Fruit fly (Drosophila melanogaster) whole organism, embryonic: ENCODE results near the gene CG32812.
A peak's percentile ranks its signal among the peaks of the same experiment; 100 is the strongest.

Experiments
- Asciz ChIP-seq: fragments of 200-800 bp; sonication (Bioruptor generic); optimal IDR thresholded peaks from 2 replicates; lab custom pipeline; 2017; ENCODE audit warnings: missing biosample characterization, mild to moderate bottlenecking, missing genetic modification characterization, missing genetic modification reagents
- Awh ChIP-seq: fragments of 200-800 bp; sonication (Bioruptor generic); IDR thresholded peaks from 2 replicates; pipeline ENCODE4, ENCODE4 v1.3.6; 2022; ENCODE audit warnings: missing biosample characterization, missing genetic modification characterization
- Bteb2 ChIP-seq: fragments of 200-800 bp; sonication (Bioruptor generic); optimal IDR thresholded peaks from 2 replicates; lab custom pipeline; 2016; ENCODE audit warnings: missing biosample characterization, missing genetic modification characterization
- CG10274 ChIP-seq: fragments of 200-800 bp; sonication (Bioruptor generic); optimal IDR thresholded peaks from 3 replicates; lab custom pipeline; 2017; ENCODE audit warnings: missing biosample characterization, mild to moderate bottlenecking, missing genetic modification characterization
- CG10321 ChIP-seq: fragments of 200-800 bp; sonication (Bioruptor generic); IDR thresholded peaks from 2 replicates; pipeline ENCODE4 v1.3.6; 2022; ENCODE audit warnings: missing biosample characterization, missing genetic modification characterization
- CG10462 ChIP-seq: fragments of 200-800 bp; sonication (Bioruptor generic); optimal IDR thresholded peaks from 2 replicates; lab custom pipeline; 2016; ENCODE audit warnings: missing biosample characterization, missing genetic modification characterization
- CG11695 ChIP-seq: fragments of 200-800 bp; sonication (Bioruptor generic); IDR thresholded peaks from 3 replicates; pipeline ENCODE4 v1.3.6; 2022; ENCODE audit warnings: missing biosample characterization, missing genetic modification characterization
- CG11696 ChIP-seq: fragments of 200-800 bp; sonication (Bioruptor generic); IDR thresholded peaks from 2 replicates; pipeline ENCODE4 v1.3.6; 2022; ENCODE audit warnings: missing biosample characterization, missing genetic modification characterization
- CG12219 ChIP-seq: fragments of 200-800 bp; sonication (Bioruptor generic); optimal IDR thresholded peaks from 3 replicates; lab custom pipeline; 2018; ENCODE audit warnings: missing biosample characterization, mild to moderate bottlenecking, missing genetic modification characterization
- CG12236 ChIP-seq: fragments of 200-800 bp; sonication (Bioruptor generic); optimal IDR thresholded peaks from 2 replicates; lab custom pipeline; 2016; ENCODE audit warnings: missing biosample characterization, missing genetic modification characterization
- CG13123 ChIP-seq: fragments of 200-800 bp; sonication (Bioruptor generic); optimal IDR thresholded peaks from 2 replicates; lab custom pipeline; 2016; ENCODE audit warnings: missing biosample characterization, missing genetic modification characterization
- CG14050 ChIP-seq: fragments of 200-800 bp; sonication (Bioruptor generic); IDR thresholded peaks from 3 replicates; pipeline ENCODE4 v1.3.6; 2022; ENCODE audit warnings: missing biosample characterization, missing genetic modification characterization
- CG17328 ChIP-seq: fragments of 200-800 bp; sonication (Bioruptor generic); IDR thresholded peaks from 2 replicates; pipeline ENCODE4 v1.3.6; 2022; ENCODE audit warnings: missing biosample characterization, missing genetic modification characterization
- CG18476 ChIP-seq: fragments of 200-800 bp; sonication (Bioruptor generic); optimal IDR thresholded peaks from 2 replicates; lab custom pipeline; 2016; ENCODE audit warnings: missing biosample characterization, mild to moderate bottlenecking, missing genetic modification characterization
- CG18599 ChIP-seq: fragments of 200-800 bp; sonication (Bioruptor generic); optimal IDR thresholded peaks from 3 replicates; lab custom pipeline; 2017; ENCODE audit warnings: missing biosample characterization, missing genetic modification characterization, mild to moderate bottlenecking, moderate library complexity, missing genetic modification reagents
- CG18619 ChIP-seq: fragments of 200-800 bp; sonication (Bioruptor generic); optimal IDR thresholded peaks from 3 replicates; lab custom pipeline; 2017; ENCODE audit warnings: missing biosample characterization, mild to moderate bottlenecking, missing genetic modification characterization
- CG2129 ChIP-seq: fragments of 200-800 bp; sonication (Bioruptor generic); IDR thresholded peaks from 2 replicates; pipeline ENCODE4 v1.3.6; 2022; ENCODE audit warnings: missing biosample characterization, missing genetic modification characterization; ENCODE audit not compliant: partially characterized antibody
- CG2875 ChIP-seq: fragments of 200-800 bp; sonication (Bioruptor generic); optimal IDR thresholded peaks from 2 replicates; lab custom pipeline; 2017; ENCODE audit warnings: missing biosample characterization, mild to moderate bottlenecking, missing genetic modification characterization, missing genetic modification reagents
- CG30020 ChIP-seq: fragments of 200-800 bp; optimal IDR thresholded peaks from 2 replicates; lab custom pipeline; 2019; ENCODE audit warnings: missing biosample characterization, mild to moderate bottlenecking, missing genetic modification characterization, moderate library complexity
- CG3726 ChIP-seq: fragments of 200-800 bp; sonication (Bioruptor generic); IDR thresholded peaks from 3 replicates; pipeline ENCODE4, ENCODE4 v1.3.6; 2022; ENCODE audit warnings: missing biosample characterization, missing genetic modification characterization
- CG4404 ChIP-seq: fragments of 200-800 bp; sonication (Bioruptor generic); IDR thresholded peaks from 2 replicates; pipeline ENCODE4 v1.3.6; 2022; ENCODE audit warnings: missing biosample characterization, missing genetic modification characterization
- CG5180 ChIP-seq: fragments of 200-800 bp; sonication (Bioruptor generic); optimal IDR thresholded peaks from 3 replicates; lab custom pipeline; 2017; ENCODE audit warnings: missing biosample characterization, missing genetic modification characterization, mild to moderate bottlenecking, moderate library complexity, missing genetic modification reagents
- CG6689 ChIP-seq: fragments of 200-800 bp; sonication (Bioruptor generic); IDR thresholded peaks from 2 replicates; pipeline ENCODE4 v1.3.6; 2022; ENCODE audit warnings: missing biosample characterization, missing genetic modification characterization
- CG6791 ChIP-seq: fragments of 200-800 bp; sonication (Bioruptor generic); IDR thresholded peaks from 3 replicates; pipeline ENCODE4 v1.3.6; 2022; ENCODE audit warnings: missing biosample characterization, missing genetic modification characterization; ENCODE audit not compliant: partially characterized antibody
- CG7372 ChIP-seq: fragments of 200-800 bp; sonication (Bioruptor generic); IDR thresholded peaks from 2 replicates; pipeline ENCODE4 v1.3.6; 2022; ENCODE audit warnings: missing biosample characterization, missing genetic modification characterization
- CG7786 ChIP-seq: fragments of 200-800 bp; sonication (Bioruptor generic); optimal IDR thresholded peaks from 2 replicates; lab custom pipeline; 2016; ENCODE audit warnings: missing biosample characterization, missing genetic modification characterization
- CG7839 ChIP-seq: fragments of 200-800 bp; sonication (Bioruptor generic); optimal IDR thresholded peaks from 3 replicates; lab custom pipeline; 2018; ENCODE audit warnings: missing biosample characterization, mild to moderate bottlenecking, missing genetic modification characterization, moderate library complexity
- Eip74EF ChIP-seq, 2 experiments: fragments of 200-800 bp in 1 of 2; fragments of >200 bp in 1 of 2; sonication (Bioruptor generic) in 1 of 2; optimal IDR thresholded peaks; 2 replicates each; lab custom pipeline; 2017 to 2019; ENCODE audit warnings: missing biosample characterization in 2 of 2, missing genetic modification characterization in 2 of 2, mild to moderate bottlenecking in 1 of 2, moderate library complexity in 1 of 2
- Gug ChIP-seq: fragments of 200-800 bp; sonication (Bioruptor generic); IDR thresholded peaks from 4 replicates; pipeline ENCODE4 v1.3.6; 2022; ENCODE audit warnings: missing biosample characterization, missing genetic modification characterization
- HLH54F ChIP-seq: fragments of 200-800 bp; sonication (Bioruptor generic); optimal IDR thresholded peaks from 3 replicates; lab custom pipeline; 2016; ENCODE audit warnings: missing biosample characterization, missing genetic modification characterization
- Hmx ChIP-seq: fragments of 200-800 bp; sonication (Bioruptor generic); optimal IDR thresholded peaks from 2 replicates; lab custom pipeline; 2016; ENCODE audit warnings: missing biosample characterization, missing genetic modification characterization
- Hr51 ChIP-seq, 2 experiments: fragments of 200-800 bp; sonication (Bioruptor generic); optimal IDR thresholded peaks; 2 replicates in 1 of 2; 3 replicates in 1 of 2; lab custom pipeline; 2016 to 2018; ENCODE audit warnings: missing biosample characterization in 2 of 2, missing genetic modification characterization in 2 of 2, mild to moderate bottlenecking in 1 of 2, moderate library complexity in 1 of 2
- Oaz ChIP-seq: fragments of 200-800 bp; sonication (Bioruptor generic); IDR thresholded peaks from 2 replicates; pipeline ENCODE4 v1.3.6; 2022; ENCODE audit warnings: missing biosample characterization, missing genetic modification characterization
- Optix ChIP-seq: fragments of 200-800 bp; sonication (Bioruptor generic); IDR thresholded peaks from 3 replicates; pipeline ENCODE4 v1.3.6; 2022; ENCODE audit warnings: missing biosample characterization, missing genetic modification characterization
- aop ChIP-seq: fragments of 200-800 bp; sonication (Bioruptor generic); IDR thresholded peaks from 2 replicates; pipeline ENCODE4 v1.3.6; 2022; ENCODE audit warnings: missing biosample characterization, missing genetic modification characterization
- ase ChIP-seq: fragments of 200-800 bp; sonication (Bioruptor generic); IDR thresholded peaks from 3 replicates; pipeline ENCODE4 v1.3.6; 2022; ENCODE audit warnings: missing biosample characterization, missing genetic modification characterization
- bbx ChIP-seq: fragments of 200-800 bp; sonication (Bioruptor generic); IDR thresholded peaks from 2 replicates; pipeline ENCODE4 v1.3.6; 2022; ENCODE audit warnings: missing biosample characterization, missing genetic modification characterization; ENCODE audit not compliant: partially characterized antibody
- crol ChIP-seq: fragments of 200-800 bp; sonication (Bioruptor generic); IDR thresholded peaks from 2 replicates; pipeline ENCODE4 v1.3.6; 2022; ENCODE audit warnings: missing biosample characterization, missing genetic modification characterization
- eyg ChIP-seq: fragments of 200-800 bp; sonication (Bioruptor generic); optimal IDR thresholded peaks from 3 replicates; lab custom pipeline; 2016; ENCODE audit warnings: missing biosample characterization, missing genetic modification characterization
- fd64A ChIP-seq: fragments of 200-800 bp; sonication (Bioruptor generic); optimal IDR thresholded peaks from 3 replicates; lab custom pipeline; 2018; ENCODE audit warnings: missing biosample characterization, mild to moderate bottlenecking, missing genetic modification characterization
- hb ChIP-seq: fragments of 200-800 bp; sonication (Bioruptor generic); IDR thresholded peaks from 3 replicates; pipeline ENCODE4 v1.3.6; 2022; ENCODE audit warnings: missing biosample characterization, missing genetic modification characterization; ENCODE audit not compliant: partially characterized antibody
- insv ChIP-seq, 2 experiments: fragments of 200-800 bp; sonication (Bioruptor generic); optimal IDR thresholded peaks; 3 replicates each; lab custom pipeline; 2016 to 2018; ENCODE audit warnings: missing biosample characterization in 2 of 2, missing genetic modification characterization in 2 of 2
- kni ChIP-seq: fragments of 200-800 bp; sonication (Bioruptor generic); optimal IDR thresholded peaks from 3 replicates; lab custom pipeline; 2017; ENCODE audit warnings: mild to moderate bottlenecking, missing biosample characterization, missing genetic modification reagents, missing genetic modification characterization
- nmo ChIP-seq: fragments of 200-800 bp; sonication (Bioruptor generic); optimal IDR thresholded peaks from 2 replicates; lab custom pipeline; 2018; ENCODE audit warnings: missing biosample characterization, mild to moderate bottlenecking, missing genetic modification characterization, moderate library complexity
- peb ChIP-seq: fragments of 200-800 bp; sonication (Bioruptor generic); IDR thresholded peaks from 2 replicates; pipeline ENCODE4 v1.3.6; 2022; ENCODE audit warnings: missing biosample characterization, missing genetic modification characterization
- pita ChIP-seq: fragments of 200-800 bp; sonication (Bioruptor generic); optimal IDR thresholded peaks from 2 replicates; lab custom pipeline; 2017; ENCODE audit warnings: missing biosample characterization, mild to moderate bottlenecking, missing genetic modification characterization
- sr ChIP-seq: fragments of 200-800 bp; sonication (Bioruptor generic); IDR thresholded peaks from 3 replicates; pipeline ENCODE4 v1.3.6; 2022; ENCODE audit warnings: missing biosample characterization, missing genetic modification characterization
- zfh2 ChIP-seq: fragments of 200-800 bp; sonication (Bioruptor generic); optimal IDR thresholded peaks from 2 replicates; lab custom pipeline; 2016; ENCODE audit warnings: missing biosample characterization, missing genetic modification characterization

Gene CG32812

dm6 chrX:1275018-1275820, 11.9 kb upstream of the CG32812 start, which contains the start of gene Atf3 (continued):
- peak; percentile 98 for TF ChIP-seq CG14050
- TF ChIP-seq sr (GFP tag; lab: Robert Waterston, UW), result peak; percentile 85; the same call in 2 of the 3 replicates
- TF ChIP-seq CG6689 (GFP tag; lab: Robert Waterston, UW), result peak; percentile 99
- peak; percentile 100 for TF ChIP-seq CG7839 (tag; lab: Kevin White, UChicago)
- peak; percentile 99 for TF ChIP-seq eyg
- peak; percentile 97 for TF ChIP-seq Optix (GFP tag; lab: Robert Waterston, UW)
- TF ChIP-seq CG10274 (GFP tag; lab: Kevin White, UChicago), result peak; percentile 96
- peak in 1 of 2 experiments; percentile 99 for TF ChIP-seq Eip74EF (GFP tag; optimal IDR thresholded peaks at IDR 0.05; lab: Kevin White, UChicago)
- TF ChIP-seq CG13123, result peak; percentile 97
- peak; percentile 29; the same call in 1 of the 2 replicates for TF ChIP-seq bbx (GFP tag; lab: Robert Waterston, UW)
- peak; percentile 99 for TF ChIP-seq CG4404 (GFP tag; lab: Robert Waterston, UW)
- TF ChIP-seq nmo (GFP tag; lab: Kevin White, UChicago), result peak; percentile 99
- peak; percentile 97 for TF ChIP-seq CG2875
- TF ChIP-seq aop (GFP tag; lab: Robert Waterston, UW), result peak; percentile 89
- peak; percentile 100 for TF ChIP-seq CG7786 (GFP tag; lab: Kevin White, UChicago)
- TF ChIP-seq zfh2 (GFP tag; lab: Kevin White, UChicago), result peak; percentile 100
- TF ChIP-seq CG6791 (GFP tag; lab: Robert Waterston, UW), result no peak
- TF ChIP-seq kni (GFP tag; lab: Kevin White, UChicago), result peak; percentile 94
- TF ChIP-seq crol (GFP tag; lab: Robert Waterston, UW), result peak; percentile 91
- TF ChIP-seq Awh, result peak; percentile 97
- TF ChIP-seq fd64A (GFP tag; lab: Kevin White, UChicago), result peak; percentile 98
- TF ChIP-seq peb (GFP tag; lab: Robert Waterston, UW), result peak; percentile 97
- TF ChIP-seq CG12219 (GFP tag; lab: Kevin White, UChicago), result peak; percentile 99
- peak; percentile 72 to 79 for TF ChIP-seq insv (GFP tag; optimal IDR thresholded peaks at IDR 0.05; lab: Kevin White, UChicago)
- TF ChIP-seq CG18619 (GFP tag; lab: Kevin White, UChicago), result peak; percentile 100
- peak; percentile 97 for TF ChIP-seq Asciz (GFP tag; lab: Kevin White, UChicago)
- TF ChIP-seq CG12236 (GFP tag; lab: Kevin White, UChicago), result peak; percentile 97
- peak; percentile 99 for TF ChIP-seq CG7372
- TF ChIP-seq Oaz (GFP tag; lab: Robert Waterston, UW), result peak; percentile 98
- TF ChIP-seq CG17328 (GFP tag; lab: Robert Waterston, UW), result peak; percentile 94
- peak; percentile 98 for TF ChIP-seq CG18476 (GFP tag; lab: Kevin White, UChicago)
- peak; percentile 81 for TF ChIP-seq CG10321 (GFP tag; lab: Robert Waterston, UW)
- TF ChIP-seq Hr51 (GFP tag; optimal IDR thresholded peaks at IDR 0.05; lab: Kevin White, UChicago), result peak; percentile 99
- TF ChIP-seq ase (GFP tag; lab: Robert Waterston, UW), result peak; percentile 97
- TF ChIP-seq CG10462 (GFP tag; lab: Kevin White, UChicago), result peak; percentile 97
- peak; percentile 100 for TF ChIP-seq CG18599 (GFP tag; lab: Kevin White, UChicago)
- peak; percentile 100 for TF ChIP-seq HLH54F (GFP tag; lab: Kevin White, UChicago)
- TF ChIP-seq CG2129 (GFP tag; lab: Robert Waterston, UW), result no peak
- TF ChIP-seq CG30020 (tag; lab: Kevin White, UChicago), result peak; percentile 87
- peak; percentile 99 for TF ChIP-seq Bteb2 (GFP tag; lab: Kevin White, UChicago)
- peak; percentile 91 for TF ChIP-seq CG5180 (GFP tag; lab: Kevin White, UChicago)
- peak; percentile 97 for TF ChIP-seq Hmx
- peak; percentile 90 for TF ChIP-seq CG11696 (GFP tag; lab: Robert Waterston, UW)
- TF ChIP-seq pita (GFP tag; lab: Kevin White, UChicago), result no peak
- no peak for TF ChIP-seq hb
- TF ChIP-seq CG11695 (GFP tag; lab: Robert Waterston, UW), result peak; percentile 99
- peak; percentile 99 for TF ChIP-seq Gug (GFP tag; lab: Robert Waterston, UW)
- peak; percentile 97 for TF ChIP-seq CG3726
